Worm (Caenorhabditis elegans) whole organism, early embryonic: ENCODE measurements around the gene F10C2.5.

Experiments
- B0310.2 ChIP-seq: sonication (generic microtip); optimal IDR thresholded peaks from 2 replicates; lab custom pipeline; 2016; ENCODE audit warnings: mild to moderate bottlenecking, missing genetic modification characterization, missing compliant biosample characterization
- aly-1 ChIP-seq: sonication (generic microtip); optimal IDR thresholded peaks from 2 replicates; lab custom pipeline; 2016; ENCODE audit warnings: missing genetic modification characterization, missing compliant biosample characterization
- ama-1 ChIP-seq: fragments of 150-350 bp; optimal IDR thresholded peaks from 2 replicates; lab custom pipeline; 2014
- ets-7 ChIP-seq: sonication (generic microtip); optimal IDR thresholded peaks from 2 replicates; lab custom pipeline; 2016; ENCODE audit warnings: missing genotype, missing genetic modification characterization, missing compliant biosample characterization
- flt-1 ChIP-seq: fragments of 200-800 bp; sonication (Bioruptor generic); IDR thresholded peaks from 2 replicates; pipeline ENCODE4 v1.3.6; 2022; ENCODE audit warnings: missing genetic modification characterization, missing compliant biosample characterization
- hmg-4 ChIP-seq: fragments of 200-800 bp; sonication (Bioruptor generic); optimal IDR thresholded peaks from 2 replicates; lab custom pipeline; 2018; ENCODE audit warnings: mild to moderate bottlenecking, missing genetic modification characterization, missing compliant biosample characterization
- hnd-1 ChIP-seq: sonication (generic microtip); optimal IDR thresholded peaks from 2 replicates; lab custom pipeline; 2016; ENCODE audit warnings: missing genetic modification characterization, missing compliant biosample characterization
- sea-1 ChIP-seq: fragments of 200-800 bp; sonication (Bioruptor generic); conservative IDR thresholded peaks from 2 replicates; pipeline ENCODE4 v1.3.6; 2022; ENCODE audit warnings: missing genetic modification characterization, missing compliant biosample characterization
- tbx-11 ChIP-seq: fragments of 200-800 bp; sonication (Bioruptor generic); IDR thresholded peaks from 2 replicates; pipeline ENCODE4 v1.3.6; 2022; ENCODE audit warnings: missing genetic modification characterization, missing compliant biosample characterization
- tbx-37 ChIP-seq: fragments of 200-800 bp; sonication (Bioruptor generic); conservative IDR thresholded peaks from 2 replicates; pipeline ENCODE4 v1.3.6; 2022; ENCODE audit warnings: missing genetic modification reagents, missing genetic modification characterization, missing compliant biosample characterization
- tra-4 ChIP-seq: sonication (generic microtip); optimal IDR thresholded peaks from 2 replicates; lab custom pipeline; 2017; ENCODE audit warnings: missing genetic modification characterization, missing compliant biosample characterization

ce11 chrV:12070419-12070818 lies 25.2 kb downstream of the F10C2.5 start, which contains the start of gene kmo-1:
- TF ChIP-seq flt-1 (GFP tag; lab: Robert Waterston, UW) (no peak), B0310.2 (tag; lab: Kevin White, UChicago) (no peak), ama-1 (no peak), sea-1 (GFP tag; lab: Robert Waterston, UW) (no peak), hmg-4 (GFP tag; lab: Kevin White, UChicago) (no peak), aly-1 (no peak), ets-7 (tag; lab: Kevin White, UChicago) (no peak), tbx-37 (no peak), tra-4 (tag; lab: Kevin White, UChicago) (no peak), tbx-11 (GFP tag; lab: Robert Waterston, UW) (no peak), hnd-1 (tag; lab: Kevin White, UChicago) (no peak)
